Worm (Caenorhabditis elegans) whole organism, mixed stage, embryonic: ENCODE results near the gene dhs-11.

Experiments
- bed-3 ChIP-seq: fragments of 200-800 bp; sonication (Bioruptor generic); optimal IDR thresholded peaks from 3 replicates; lab custom pipeline; 2018; ENCODE audit warnings: mild to moderate bottlenecking, missing genetic modification characterization, moderate library complexity, missing compliant biosample characterization
- elt-3 ChIP-seq: fragments of 150-350 bp; optimal IDR thresholded peaks from 2 replicates; lab custom pipeline; 2014; ENCODE audit warnings: missing biosample characterization, missing genetic modification characterization
- unc-39 ChIP-seq: fragments of 150-350 bp; optimal IDR thresholded peaks from 2 replicates; lab custom pipeline; 2014; ENCODE audit warnings: missing biosample characterization, missing genetic modification characterization

DNA sequence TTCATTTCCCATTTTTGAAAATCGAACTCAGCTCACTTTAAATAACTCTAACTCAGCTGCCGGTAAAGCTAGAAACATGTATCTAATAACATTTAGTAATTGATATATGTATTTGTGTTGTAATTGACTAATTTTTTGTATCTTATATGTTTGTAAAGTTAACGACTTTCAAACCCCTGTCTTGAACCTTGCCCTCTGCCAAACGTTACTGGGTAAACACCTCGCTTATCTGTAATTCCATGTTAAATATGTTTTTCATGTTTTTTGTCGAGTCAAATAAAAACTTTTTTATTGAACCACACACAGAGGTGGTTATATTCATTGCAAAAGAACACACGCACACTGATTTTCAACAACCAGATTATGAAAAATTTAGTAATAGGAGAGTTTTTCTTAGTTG lies 12.9 kb downstream of the dhs-11 start:
- TF ChIP-seq unc-39 (tag; lab: Kevin White, UChicago) (no peak), elt-3 (tag; lab: Kevin White, UChicago) (no peak), bed-3 (no peak)
